Fruit fly (Drosophila melanogaster): ENCODE measurements around the gene Brd.

DNA sequence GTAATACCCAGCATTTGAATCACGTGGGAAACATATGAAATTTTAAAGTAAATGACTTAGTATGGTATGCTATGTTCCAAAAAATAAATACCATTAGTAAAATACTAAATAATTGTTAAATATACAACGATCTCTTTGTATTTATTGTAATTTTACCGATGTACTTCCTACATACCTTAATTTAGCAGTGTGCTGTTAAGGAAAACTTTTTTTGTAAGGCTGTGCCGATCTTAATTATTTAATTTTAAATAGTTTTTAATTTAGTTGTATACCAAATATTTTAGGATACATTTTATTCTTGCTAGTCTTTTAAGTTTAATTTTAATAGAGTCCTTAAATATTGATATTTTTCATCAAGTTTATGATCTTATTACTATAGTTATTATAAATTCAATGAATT is 3.9 kb upstream of the Brd start:
- TF ChIP-seq CG7839 (tag; optimal IDR thresholded peaks at IDR 0.05), result no peak
- TF ChIP-seq CG32767 (GFP tag; IDR thresholded peaks at IDR 0.05), result no peak
